Worm (Caenorhabditis elegans) whole organism, mixed stage, embryonic: ENCODE measurements around the gene C10C5.7.

ENCODE experiments used
- bed-3 ChIP-seq: fragments of 200-800 bp; sonication (Bioruptor generic); optimal IDR thresholded peaks from 3 replicates; lab custom pipeline; 2018; ENCODE audit warnings: mild to moderate bottlenecking, missing genetic modification characterization, moderate library complexity, missing compliant biosample characterization
- elt-3 ChIP-seq: fragments of 150-350 bp; optimal IDR thresholded peaks from 2 replicates; lab custom pipeline; 2014; ENCODE audit warnings: missing biosample characterization, missing genetic modification characterization
- lin-13 ChIP-seq: fragments of 150-350 bp; optimal IDR thresholded peaks from 2 replicates; lab custom pipeline; 2014; ENCODE audit warnings: missing biosample characterization, missing genetic modification characterization
- nhr-28 ChIP-seq: fragments of 150-350 bp; optimal IDR thresholded peaks from 2 replicates; lab custom pipeline; 2014; ENCODE audit warnings: missing biosample characterization, missing genetic modification characterization
- snpc-4 ChIP-seq: fragments of 150-350 bp; optimal IDR thresholded peaks from 2 replicates; lab custom pipeline; 2014; ENCODE audit warnings: missing biosample characterization, missing genetic modification characterization
- unc-62 ChIP-seq: fragments of 150-350 bp; optimal IDR thresholded peaks from 2 replicates; lab custom pipeline; 2014; ENCODE audit warnings: missing biosample characterization, missing genetic modification reagents, missing genetic modification characterization

DNA sequence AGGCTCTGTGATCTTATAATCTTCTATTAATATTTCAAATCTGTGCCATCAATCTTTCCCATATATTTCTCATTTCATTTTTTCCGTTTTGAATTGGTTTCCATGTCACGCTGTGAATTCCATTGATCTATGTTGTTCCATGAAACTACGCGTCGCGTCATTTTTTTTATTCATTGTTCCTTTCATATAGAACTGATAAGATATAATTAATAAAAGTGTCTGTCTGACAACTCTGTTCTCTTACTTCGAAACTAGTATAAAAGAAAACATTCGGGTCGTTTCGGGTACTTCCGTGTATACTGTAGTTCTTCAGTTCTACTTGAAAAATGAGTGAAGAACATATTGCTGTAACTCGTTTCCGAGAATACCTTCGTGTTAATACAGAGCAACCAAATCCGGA is 10.4 kb upstream of the C10C5.7 start, which contains the start of gene C10C5.3:
- TF ChIP-seq nhr-28 (tag; lab: Kevin White, UChicago) (no peak), elt-3 (tag; lab: Kevin White, UChicago) (no peak), unc-62 (no peak), snpc-4 (tag; lab: Kevin White, UChicago) (no peak), lin-13 (tag; lab: Kevin White, UChicago) (no peak), bed-3 (GFP tag; lab: Kevin White, UChicago) (no peak)
